Worm (Caenorhabditis elegans) whole organism, midembryonic: Measurements from ENCODE around the gene set-8.

Experiments used
- T22C8.4 ChIP-seq: fragments of 200-800 bp; sonication (Bioruptor generic); IDR thresholded peaks from 2 replicates; pipeline ENCODE4 v1.3.6; 2022; ENCODE audit warnings: missing genetic modification characterization, missing compliant biosample characterization
- cog-1 ChIP-seq: sonication (generic microtip); optimal IDR thresholded peaks from 2 replicates; lab custom pipeline; 2016; ENCODE audit warnings: missing genetic modification characterization, missing compliant biosample characterization
- flt-1 ChIP-seq: fragments of 200-800 bp; sonication (Bioruptor generic); IDR thresholded peaks from 2 replicates; pipeline ENCODE4 v1.3.6; 2022; ENCODE audit warnings: missing genetic modification characterization, missing compliant biosample characterization
- klf-2 ChIP-seq: fragments of 200-800 bp; sonication (Bioruptor generic); conservative IDR thresholded peaks from 2 replicates; pipeline ENCODE4 v1.3.6; 2022; ENCODE audit warnings: missing genetic modification reagents, missing genetic modification characterization, missing compliant biosample characterization
- med-1 ChIP-seq: sonication (generic microtip); optimal IDR thresholded peaks from 2 replicates; lab custom pipeline; 2017; ENCODE audit warnings: missing genetic modification characterization, mild to moderate bottlenecking, missing compliant biosample characterization, antibody characterized with exemption, missing genetic modification reagents; ENCODE audit not compliant: insufficient read depth
- ref-1 ChIP-seq: fragments of 200-800 bp; sonication (Bioruptor generic); conservative IDR thresholded peaks from 2 replicates; pipeline ENCODE4 v1.3.6; 2022; ENCODE audit warnings: missing genetic modification reagents, missing genetic modification characterization, missing compliant biosample characterization
- tab-1 ChIP-seq: fragments of 200-800 bp; sonication (Bioruptor generic); IDR thresholded peaks from 2 replicates; pipeline ENCODE4 v1.3.6; 2022; ENCODE audit warnings: missing genetic modification characterization, missing compliant biosample characterization
- ztf-23 ChIP-seq: fragments of 200-800 bp; sonication (Bioruptor generic); IDR thresholded peaks from 2 replicates; pipeline ENCODE4 v1.3.6; 2022; ENCODE audit warnings: missing genetic modification reagents, missing genetic modification characterization, missing compliant biosample characterization
- ztf-29 ChIP-seq: fragments of 200-800 bp; sonication (Bioruptor generic); IDR thresholded peaks from 2 replicates; pipeline ENCODE4 v1.3.6; 2022; ENCODE audit warnings: missing genetic modification reagents, missing genetic modification characterization, missing compliant biosample characterization

Gene set-8

ce11 chrX:13444267-13444666 is 2.3 kb upstream of the set-8 start:
- TF ChIP-seq med-1 (GFP tag; lab: Kevin White, UChicago) = no peak
- no peak for TF ChIP-seq tab-1 (GFP tag; lab: Robert Waterston, UW)
- no peak for TF ChIP-seq ztf-29 (GFP tag; lab: Robert Waterston, UW)
- no peak for TF ChIP-seq cog-1 (tag; lab: Kevin White, UChicago)
- no peak for TF ChIP-seq ref-1 (GFP tag; lab: Robert Waterston, UW)
- TF ChIP-seq T22C8.4 (GFP tag; lab: Robert Waterston, UW) = no peak
- TF ChIP-seq ztf-23 (GFP tag; lab: Robert Waterston, UW) = no peak
- TF ChIP-seq klf-2 (GFP tag; lab: Robert Waterston, UW) = no peak
- no peak for TF ChIP-seq flt-1

- TF ChIP-seq ztf-23 (GFP tag; lab: Robert Waterston, UW) (peak; percentile 92), flt-1 (peak; percentile 83), tab-1 (GFP tag; lab: Robert Waterston, UW) (peak; percentile 87), ref-1 (GFP tag; lab: Robert Waterston, UW) (peak; percentile 68), cog-1 (tag; lab: Kevin White, UChicago) (peak; percentile 55), klf-2 (GFP tag; lab: Robert Waterston, UW) (0 out of 2 replicates have a peak, but pooled peaks have one; percentile 47), T22C8.4 (GFP tag; lab: Robert Waterston, UW) (peak; percentile 74), ztf-29 (GFP tag; lab: Robert Waterston, UW) (peak; percentile 73)
These were observed 2.2 kb downstream of the set-8 start for ce11 chrX:13448665-13449099.

ce11 chrX:13451578-13451977 is 5.1 kb downstream of the set-8 start, which contains the start of gene F02D10.6:
Gene F02D10.6, minus strand, starts transcription at chrX:13451678.
- no peak for TF ChIP-seq T22C8.4 (GFP tag; lab: Robert Waterston, UW)
- no peak for TF ChIP-seq tab-1 (GFP tag; lab: Robert Waterston, UW)

- TF ChIP-seq T22C8.4 (GFP tag; lab: Robert Waterston, UW) = no peak
- TF ChIP-seq ztf-29 (GFP tag; lab: Robert Waterston, UW) = no peak
- TF ChIP-seq tab-1 (GFP tag; lab: Robert Waterston, UW) = no peak
- no peak for TF ChIP-seq cog-1 (tag; lab: Kevin White, UChicago)
- TF ChIP-seq flt-1 = no peak
- no peak for TF ChIP-seq klf-2 (GFP tag; lab: Robert Waterston, UW)
- TF ChIP-seq ref-1 (GFP tag; lab: Robert Waterston, UW) = no peak
- TF ChIP-seq med-1 (GFP tag; lab: Kevin White, UChicago) = no peak
- no peak for TF ChIP-seq ztf-23 (GFP tag; lab: Robert Waterston, UW)
These were observed 9.9 kb downstream of the set-8 start, which contains the start of gene flr-1 for ce11 chrX:13456442-13456841. Gene flr-1, minus strand, starts transcription at chrX:13456542.

- TF ChIP-seq flt-1 (no peak), med-1 (GFP tag; lab: Kevin White, UChicago) (no peak), klf-2 (GFP tag; lab: Robert Waterston, UW) (no peak), ztf-29 (GFP tag; lab: Robert Waterston, UW) (no peak), tab-1 (GFP tag; lab: Robert Waterston, UW) (no peak), ref-1 (GFP tag; lab: Robert Waterston, UW) (no peak), cog-1 (tag; lab: Kevin White, UChicago) (no peak), ztf-23 (GFP tag; lab: Robert Waterston, UW) (no peak), T22C8.4 (GFP tag; lab: Robert Waterston, UW) (no peak)
These were observed 16.0 kb downstream of the set-8 start, which contains the start of gene F02D10.3 for ce11 chrX:13462519-13462918. Gene F02D10.3, minus strand, starts transcription at chrX:13462619.

ce11 chrX:13463793-13464192 is 17.3 kb downstream of the set-8 start, which contains the start of gene F02D10.2:
Gene F02D10.2, minus strand, starts transcription at chrX:13463893.
- TF ChIP-seq flt-1 (no peak), ztf-29 (GFP tag; lab: Robert Waterston, UW) (no peak), T22C8.4 (GFP tag; lab: Robert Waterston, UW) (no peak), tab-1 (GFP tag; lab: Robert Waterston, UW) (no peak), ztf-23 (GFP tag; lab: Robert Waterston, UW) (no peak), cog-1 (tag; lab: Kevin White, UChicago) (no peak), med-1 (GFP tag; lab: Kevin White, UChicago) (no peak)

- TF ChIP-seq T22C8.4 (GFP tag; lab: Robert Waterston, UW) (no peak), ref-1 (GFP tag; lab: Robert Waterston, UW) (no peak), med-1 (GFP tag; lab: Kevin White, UChicago) (no peak), tab-1 (GFP tag; lab: Robert Waterston, UW) (no peak), cog-1 (tag; lab: Kevin White, UChicago) (no peak), ztf-23 (GFP tag; lab: Robert Waterston, UW) (no peak), klf-2 (GFP tag; lab: Robert Waterston, UW) (no peak), flt-1 (no peak), ztf-29 (GFP tag; lab: Robert Waterston, UW) (no peak)
These were observed 20.7 kb downstream of the set-8 start, which contains the start of gene col-183 for ce11 chrX:13466926-13467866. Gene col-183, minus strand, starts transcription at chrX:13467764.

- no peak for TF ChIP-seq tab-1 (GFP tag; lab: Robert Waterston, UW)
- no peak for TF ChIP-seq ztf-29 (GFP tag; lab: Robert Waterston, UW)
These were observed 22.6 kb downstream of the set-8 start, which contains the start of gene col-184 for ce11 chrX:13469047-13469633. Gene col-184, plus strand, starts transcription at chrX:13469455.
